Fruit fly (Drosophila melanogaster): ENCODE results near the gene CG31077.

Gene CG31077

DNA sequence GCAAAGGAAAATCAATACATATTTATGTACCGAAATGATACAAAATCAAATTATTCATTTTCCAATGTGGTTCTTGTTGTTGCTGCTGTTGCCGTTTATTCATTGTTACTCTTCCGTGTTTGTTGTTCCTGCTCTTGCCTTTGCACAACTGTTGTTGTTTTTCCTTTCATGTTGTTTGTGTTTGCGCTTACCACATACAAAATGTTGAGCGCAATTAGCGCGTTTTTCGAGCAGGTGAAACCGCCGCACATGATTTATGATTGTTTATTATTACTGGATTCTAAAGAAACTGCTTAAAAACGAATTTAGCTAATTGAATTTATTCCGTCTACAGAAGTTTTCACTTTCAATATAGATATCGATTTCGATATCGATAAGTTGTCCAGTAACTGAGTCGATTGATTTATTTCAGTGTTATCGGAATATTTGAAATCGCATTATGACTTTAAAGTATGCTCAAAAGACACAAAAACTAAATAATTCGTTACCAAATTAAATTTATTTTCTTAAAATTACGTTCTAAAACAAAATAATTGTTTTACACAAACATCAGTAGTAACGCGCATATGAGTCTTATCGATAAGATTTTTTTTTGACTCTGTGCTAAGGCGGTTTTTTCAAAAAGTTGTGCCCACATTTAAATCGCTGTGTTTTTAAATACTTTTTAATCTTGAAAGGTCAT, 35.0 kb upstream of the CG31077 start, which contains the start of gene Tsp97E:
Gene Tsp97E (minus strand): TSS at position 366 of the 682 bp plus-strand sequence.
- TF ChIP-seq Sin3A (optimal IDR thresholded peaks at IDR 0.05): no peak
- no peak for TF ChIP-seq h (optimal IDR thresholded peaks at IDR 0.05)

dm6 chr3R:26966385-26966784, 33.2 kb upstream of the CG31077 start, which contains the start of gene Gr97a:
Gene Gr97a, minus strand, starts transcription at chr3R:26966485.
- no peak for TF ChIP-seq h (optimal IDR thresholded peaks at IDR 0.05)
- TF ChIP-seq psq (optimal IDR thresholded peaks at IDR 0.05): no peak
- TF ChIP-seq Myc (optimal IDR thresholded peaks at IDR 0.05): no peak
- TF ChIP-seq insv (optimal IDR thresholded peaks at IDR 0.05): no peak
- TF ChIP-seq Sin3A (optimal IDR thresholded peaks at IDR 0.05): no peak
- TF ChIP-seq ttk (optimal IDR thresholded peaks at IDR 0.05): no peak

DNA sequence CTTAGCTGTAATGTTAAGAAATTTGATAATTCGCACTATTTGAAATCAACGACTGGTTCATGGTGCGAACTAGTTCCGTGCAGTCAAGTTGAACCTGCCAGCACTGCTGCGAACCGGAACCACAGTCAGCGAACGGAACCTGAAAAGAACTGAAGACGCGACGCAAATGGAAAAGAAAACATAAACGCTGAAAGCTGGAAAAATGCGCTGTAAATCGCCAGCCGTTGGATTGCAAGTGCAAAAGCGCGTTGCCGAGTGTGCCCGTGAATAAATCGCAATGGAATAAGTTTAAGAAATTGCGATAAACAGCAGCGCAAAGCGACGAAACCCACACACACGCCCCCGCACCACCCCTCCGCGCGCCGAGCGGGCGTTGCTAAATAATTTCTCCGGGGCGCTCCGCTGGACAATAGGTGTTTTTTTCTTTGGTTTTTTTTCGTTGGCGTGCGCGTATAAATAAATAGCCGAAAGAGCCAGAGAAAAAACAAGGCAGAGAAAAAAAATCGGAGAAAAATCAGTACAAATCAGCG, 32.7 kb upstream of the CG31077 start, which contains the start of gene CG5521:
Gene CG5521 (plus strand): TSS at position 137 of the 530 bp plus-strand sequence.
- TF ChIP-seq Sin3A (optimal IDR thresholded peaks at IDR 0.05) (no peak), Myc (optimal IDR thresholded peaks at IDR 0.05) (no peak), psq (optimal IDR thresholded peaks at IDR 0.05) (no peak), insv (optimal IDR thresholded peaks at IDR 0.05) (no peak)

- TF ChIP-seq insv (optimal IDR thresholded peaks at IDR 0.05) (no peak), Sin3A (optimal IDR thresholded peaks at IDR 0.05) (no peak), ttk (optimal IDR thresholded peaks at IDR 0.05) (no peak), psq (optimal IDR thresholded peaks at IDR 0.05) (no peak), h (optimal IDR thresholded peaks at IDR 0.05) (no peak), Myc (optimal IDR thresholded peaks at IDR 0.05) (no peak)
Observed at dm6 chr3R:26967587-26968312, 31.8 kb upstream of the CG31077 start.

DNA sequence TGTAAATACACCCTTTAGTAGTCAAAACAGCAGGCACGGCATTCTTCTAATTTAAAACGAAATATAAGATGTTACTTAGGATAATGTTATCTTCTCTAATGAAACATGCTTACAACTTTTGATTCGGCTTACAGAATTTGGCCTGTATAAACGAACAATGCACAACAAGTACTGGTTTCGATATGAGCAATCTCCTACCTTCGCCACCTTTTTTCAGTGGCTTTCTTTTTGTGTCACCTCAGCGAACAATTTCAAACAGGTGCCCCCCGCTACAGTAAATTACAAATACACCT, 31.3 kb upstream of the CG31077 start:
- TF ChIP-seq Myc (optimal IDR thresholded peaks at IDR 0.05): no peak
- TF ChIP-seq ttk (optimal IDR thresholded peaks at IDR 0.05): no peak
- no peak for TF ChIP-seq psq (optimal IDR thresholded peaks at IDR 0.05)
- no peak for TF ChIP-seq Sin3A (optimal IDR thresholded peaks at IDR 0.05)
- no peak for TF ChIP-seq insv (optimal IDR thresholded peaks at IDR 0.05)
- no peak for TF ChIP-seq h (optimal IDR thresholded peaks at IDR 0.05)

DNA sequence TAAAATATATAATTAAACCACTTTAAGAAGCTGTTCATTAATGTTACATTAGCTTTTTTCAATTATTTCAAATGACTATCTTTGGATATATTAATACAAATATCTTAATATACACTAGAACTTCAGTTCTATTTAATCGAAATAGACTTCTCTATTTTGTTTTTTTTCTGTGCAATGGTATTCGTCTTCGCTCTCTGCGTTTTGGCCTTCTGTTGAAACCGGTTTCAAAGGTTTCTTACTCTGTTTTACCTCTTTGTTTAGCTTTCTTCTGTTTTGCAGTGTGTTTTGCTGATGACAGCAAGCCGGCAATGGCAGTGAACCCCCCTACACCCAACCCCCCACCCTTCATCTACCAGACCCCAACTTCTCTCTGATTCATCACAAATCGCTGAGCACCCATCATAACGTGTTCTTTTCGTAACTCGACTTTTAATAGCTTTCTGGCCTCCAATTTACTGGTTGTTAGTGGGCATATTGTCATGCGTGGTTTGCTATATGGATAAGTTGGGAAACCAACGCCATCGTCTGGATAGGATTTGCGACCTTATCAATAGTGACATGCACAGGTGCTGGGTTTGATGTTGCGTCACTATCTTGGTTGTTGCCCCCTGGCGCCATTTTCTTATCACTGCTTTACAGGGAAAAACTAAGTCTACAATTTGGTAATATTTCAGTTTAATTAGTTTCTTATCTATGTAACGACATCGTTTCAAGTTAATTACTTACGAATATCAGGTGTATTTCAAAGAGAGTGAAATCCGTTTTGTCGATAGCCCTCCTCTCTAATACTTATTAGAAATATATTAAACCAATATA, 30.5 kb upstream of the CG31077 start:
- TF ChIP-seq Myc (optimal IDR thresholded peaks at IDR 0.05): no peak
- TF ChIP-seq insv (optimal IDR thresholded peaks at IDR 0.05): no peak
- no peak for TF ChIP-seq h (optimal IDR thresholded peaks at IDR 0.05)
- no peak for TF ChIP-seq Sin3A (optimal IDR thresholded peaks at IDR 0.05)
- no peak for TF ChIP-seq psq (optimal IDR thresholded peaks at IDR 0.05)
- no peak for TF ChIP-seq ttk (optimal IDR thresholded peaks at IDR 0.05)

dm6 chr3R:26969743-26970142, 29.8 kb upstream of the CG31077 start:
- no peak for TF ChIP-seq ttk (optimal IDR thresholded peaks at IDR 0.05)
- no peak for TF ChIP-seq Myc (optimal IDR thresholded peaks at IDR 0.05)
- TF ChIP-seq psq (optimal IDR thresholded peaks at IDR 0.05): no peak
- no peak for TF ChIP-seq insv (optimal IDR thresholded peaks at IDR 0.05)
- TF ChIP-seq h (optimal IDR thresholded peaks at IDR 0.05): no peak
- TF ChIP-seq Sin3A (optimal IDR thresholded peaks at IDR 0.05): no peak

DNA sequence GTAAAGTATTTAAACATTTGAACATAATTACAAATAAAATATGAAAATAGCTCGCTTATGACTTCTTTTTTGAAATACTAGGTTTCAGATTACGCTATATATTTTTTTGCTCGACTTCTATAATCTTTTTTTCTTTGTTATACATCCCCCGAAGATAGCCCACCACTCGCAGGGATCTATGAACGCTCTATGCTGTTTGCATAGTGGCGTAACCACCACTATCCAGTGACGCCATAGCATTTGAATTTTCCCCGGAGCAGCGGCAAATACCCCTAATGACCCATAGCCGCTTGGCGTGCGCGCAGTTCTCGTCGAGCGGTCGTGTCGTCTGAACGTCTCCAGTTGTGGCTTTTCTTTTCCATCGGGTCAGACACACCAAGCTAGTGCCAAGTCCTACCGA, 21.3 kb upstream of the CG31077 start, which contains the start of the genes CG14253 and CG46313:
Gene CG14253 (plus strand): TSS at position 301 of the 400 bp plus-strand sequence.
Gene CG46313 (plus strand): TSS at position 301 of the 400 bp plus-strand sequence.
- TF ChIP-seq psq (optimal IDR thresholded peaks at IDR 0.05) (no peak), ttk (optimal IDR thresholded peaks at IDR 0.05) (no peak), insv (optimal IDR thresholded peaks at IDR 0.05) (no peak)

DNA sequence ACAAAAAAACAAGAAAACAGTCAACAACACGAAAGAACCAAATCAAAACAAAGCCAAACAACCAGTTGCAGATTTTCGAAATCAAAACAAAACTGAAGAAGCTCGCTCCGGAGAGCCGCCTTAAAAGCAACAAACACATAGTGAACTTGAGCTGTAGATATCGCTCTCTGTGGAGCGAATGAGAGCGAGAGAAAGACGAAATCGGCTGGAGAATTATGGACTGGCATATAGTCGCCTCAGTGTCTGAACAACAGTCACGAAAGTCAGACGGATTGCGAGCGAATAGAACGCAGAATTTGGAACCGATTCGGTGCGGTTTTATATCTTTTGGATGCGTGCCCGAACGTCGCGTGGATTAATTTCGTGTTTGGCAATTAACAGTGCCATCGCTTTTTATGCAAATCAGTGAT, 19.3 kb upstream of the CG31077 start:
- TF ChIP-seq ttk (optimal IDR thresholded peaks at IDR 0.05) (no peak), h (optimal IDR thresholded peaks at IDR 0.05) (no peak), Sin3A (optimal IDR thresholded peaks at IDR 0.05) (no peak), psq (optimal IDR thresholded peaks at IDR 0.05) (no peak), Myc (optimal IDR thresholded peaks at IDR 0.05) (no peak), insv (optimal IDR thresholded peaks at IDR 0.05) (no peak)

DNA sequence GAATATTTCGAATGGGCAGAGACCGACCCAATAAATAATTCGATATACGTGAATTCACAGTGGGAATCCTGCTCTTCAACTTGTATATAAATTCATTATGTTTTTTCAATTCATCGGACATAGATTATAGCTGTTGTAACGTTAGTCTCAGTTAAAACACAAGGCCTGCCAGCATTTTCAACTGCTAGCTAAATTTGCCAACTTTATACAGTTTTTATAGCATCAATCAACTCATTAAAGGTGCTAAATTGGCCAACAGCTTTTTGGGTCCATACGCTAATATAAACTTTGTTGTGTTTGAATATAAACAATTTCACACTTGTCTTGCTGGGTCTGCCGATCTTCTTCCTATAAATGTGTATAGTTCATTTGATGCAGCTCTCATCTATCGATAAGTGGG, 17.4 kb upstream of the CG31077 start:
- TF ChIP-seq Sin3A (optimal IDR thresholded peaks at IDR 0.05) (no peak), h (optimal IDR thresholded peaks at IDR 0.05) (no peak)

dm6 chr3R:26984437-26984836, 15.1 kb upstream of the CG31077 start:
- no peak for TF ChIP-seq insv (optimal IDR thresholded peaks at IDR 0.05)
- no peak for TF ChIP-seq psq (optimal IDR thresholded peaks at IDR 0.05)
- TF ChIP-seq ttk (optimal IDR thresholded peaks at IDR 0.05): no peak
- no peak for TF ChIP-seq Myc (optimal IDR thresholded peaks at IDR 0.05)
- TF ChIP-seq Sin3A (optimal IDR thresholded peaks at IDR 0.05): no peak
- TF ChIP-seq h (optimal IDR thresholded peaks at IDR 0.05): no peak

- TF ChIP-seq Myc (optimal IDR thresholded peaks at IDR 0.05) (no peak), ttk (optimal IDR thresholded peaks at IDR 0.05) (no peak), Sin3A (optimal IDR thresholded peaks at IDR 0.05) (no peak), psq (optimal IDR thresholded peaks at IDR 0.05) (no peak), insv (optimal IDR thresholded peaks at IDR 0.05) (no peak), h (optimal IDR thresholded peaks at IDR 0.05) (no peak)
Observed at dm6 chr3R:26987455-26987854, 12.1 kb upstream of the CG31077 start.
